Worm (Caenorhabditis elegans) whole organism, young adult: ENCODE results near the gene T19C4.24.

Experiments
- B0019.2 ChIP-seq: fragments of 200-800 bp; sonication (Bioruptor generic); conservative IDR thresholded peaks from 2 replicates; pipeline ENCODE4 v1.3.6; 2022; ENCODE audit warnings: missing genetic modification reagents, missing genetic modification characterization, missing compliant biosample characterization
- B0336.3 ChIP-seq: fragments of 200-800 bp; sonication (Bioruptor generic); IDR thresholded peaks from 2 replicates; pipeline ENCODE4 v1.3.6; 2022; ENCODE audit warnings: missing genetic modification characterization, missing compliant biosample characterization
- C06A6.2 ChIP-seq: fragments of 200-800 bp; sonication (Bioruptor generic); conservative IDR thresholded peaks from 2 replicates; pipeline ENCODE4 v1.3.6; 2022; ENCODE audit warnings: missing genetic modification characterization, missing compliant biosample characterization
- D2030.7 ChIP-seq: fragments of 200-800 bp; sonication (Bioruptor generic); IDR thresholded peaks from 2 replicates; pipeline ENCODE4 v1.3.6; 2022; ENCODE audit warnings: missing genetic modification reagents, missing genetic modification characterization, missing compliant biosample characterization
- F49E8.2 ChIP-seq: sonication (generic microtip); optimal IDR thresholded peaks from 3 replicates; lab custom pipeline; 2017; ENCODE audit warnings: missing genetic modification characterization, mild to moderate bottlenecking, missing compliant biosample characterization, antibody characterized with exemption, moderate library complexity; ENCODE audit not compliant: insufficient read depth
- F52B5.7 ChIP-seq: sonication (generic microtip); optimal IDR thresholded peaks from 2 replicates; lab custom pipeline; 2016; ENCODE audit warnings: mild to moderate bottlenecking, missing genetic modification characterization, missing compliant biosample characterization
- K11D2.4 ChIP-seq: fragments of 200-800 bp; sonication (Bioruptor generic); IDR thresholded peaks from 2 replicates; pipeline ENCODE4 v1.3.6; 2022; ENCODE audit warnings: missing genetic modification reagents, missing genetic modification characterization, missing compliant biosample characterization
- T07F8.4 ChIP-seq: sonication (generic microtip); optimal IDR thresholded peaks from 2 replicates; lab custom pipeline; 2016; ENCODE audit warnings: mild to moderate bottlenecking, missing genetic modification characterization, moderate library complexity, missing compliant biosample characterization
- Y67H2A.10 ChIP-seq: fragments of 200-800 bp; sonication (Bioruptor generic); conservative IDR thresholded peaks from 2 replicates; pipeline ENCODE4 v1.3.6; 2022; ENCODE audit warnings: missing genetic modification reagents, missing genetic modification characterization, missing compliant biosample characterization
- attf-6 ChIP-seq: fragments of 200-800 bp; sonication (Bioruptor generic); IDR thresholded peaks from 2 replicates; pipeline ENCODE4 v1.3.6; 2022; ENCODE audit warnings: missing genetic modification reagents, missing genetic modification characterization, missing compliant biosample characterization
- cebp-1 ChIP-seq, 2 experiments: fragments of 200-800 bp in 1 of 2; sonication (Bioruptor generic) in 1 of 2; sonication (generic microtip) in 1 of 2; IDR thresholded peaks in 1 of 2; optimal IDR thresholded peaks in 1 of 2; 2 replicates each; pipeline versions ENCODE4 v1.3.6 to Lab custom; 2017 to 2022; ENCODE audit warnings: missing compliant biosample characterization in 2 of 2, missing genetic modification characterization in 2 of 2, mild to moderate bottlenecking in 1 of 2, missing genetic modification reagents in 1 of 2, moderate library complexity in 1 of 2
- ceh-58 ChIP-seq: fragments of 200-800 bp; sonication (Bioruptor generic); IDR thresholded peaks from 2 replicates; pipeline ENCODE4 v1.3.6; 2022; ENCODE audit warnings: missing genetic modification characterization, missing compliant biosample characterization
- dpff-1 ChIP-seq: sonication (generic microtip); optimal IDR thresholded peaks from 2 replicates; lab custom pipeline; 2017; ENCODE audit warnings: mild to moderate bottlenecking, missing genetic modification characterization, missing compliant biosample characterization
- efl-1 ChIP-seq: fragments of 150-350 bp; optimal IDR thresholded peaks from 2 replicates; lab custom pipeline; 2014; ENCODE audit warnings: missing biosample characterization, missing genetic modification reagents, missing genetic modification characterization
- egl-18 ChIP-seq: fragments of 200-800 bp; sonication (Bioruptor generic); IDR thresholded peaks from 2 replicates; pipeline ENCODE4 v1.3.6; 2022; ENCODE audit warnings: missing genetic modification reagents, missing genetic modification characterization, missing compliant biosample characterization
- egl-44 ChIP-seq: fragments of 200-800 bp; sonication (Bioruptor generic); IDR thresholded peaks from 2 replicates; pipeline ENCODE4 v1.3.6; 2022; ENCODE audit warnings: missing genetic modification reagents, missing genetic modification characterization, missing compliant biosample characterization
- fkh-3 ChIP-seq: sonication (generic microtip); optimal IDR thresholded peaks from 2 replicates; lab custom pipeline; 2016; ENCODE audit warnings: mild to moderate bottlenecking, missing genetic modification characterization, missing compliant biosample characterization
- hlh-12 ChIP-seq: sonication (generic microtip); optimal IDR thresholded peaks from 2 replicates; lab custom pipeline; 2016; ENCODE audit warnings: missing genetic modification characterization, missing compliant biosample characterization
- hmg-20 ChIP-seq: fragments of 200-800 bp; sonication (Bioruptor generic); IDR thresholded peaks from 2 replicates; pipeline ENCODE4 v1.3.6; 2022; ENCODE audit warnings: missing genetic modification reagents, missing genetic modification characterization, missing compliant biosample characterization
- hsf-1 ChIP-seq: fragments of 200-800 bp; sonication (Bioruptor generic); IDR thresholded peaks from 2 replicates; pipeline ENCODE4 v1.3.6; 2022; ENCODE audit warnings: missing genetic modification reagents, missing genetic modification characterization, missing compliant biosample characterization
- let-526 ChIP-seq: fragments of 200-800 bp; sonication (Bioruptor generic); IDR thresholded peaks from 2 replicates; pipeline ENCODE4 v1.3.6; 2022; ENCODE audit warnings: missing genetic modification reagents, missing genetic modification characterization, missing compliant biosample characterization
- let-607 ChIP-seq, 2 experiments: fragments of 200-800 bp in 1 of 2; sonication (Bioruptor generic) in 1 of 2; sonication (generic microtip) in 1 of 2; optimal IDR thresholded peaks; 2 replicates each; lab custom pipeline; 2016 to 2018; ENCODE audit warnings: mild to moderate bottlenecking in 2 of 2, missing compliant biosample characterization in 2 of 2, missing genetic modification characterization in 2 of 2, moderate library complexity in 2 of 2, missing genotype in 1 of 2
- lin-35 ChIP-seq, 3 experiments: fragments of 150-350 bp in 2 of 3; sonication (generic microtip) in 1 of 3; optimal IDR thresholded peaks; 2 replicates each; lab custom pipeline; 2014 to 2018; ENCODE audit warnings: missing biosample characterization in 3 of 3, missing genetic modification characterization in 3 of 3, missing genetic modification reagents in 3 of 3
- lin-40 ChIP-seq: sonication (generic microtip); optimal IDR thresholded peaks from 2 replicates; lab custom pipeline; 2016; ENCODE audit warnings: missing genetic modification characterization, mild to moderate bottlenecking, missing compliant biosample characterization, missing genotype, missing genetic modification reagents
- lin-54 ChIP-seq: fragments of 200-800 bp; sonication (Bioruptor generic); optimal IDR thresholded peaks from 2 replicates; lab custom pipeline; 2018; ENCODE audit warnings: mild to moderate bottlenecking, missing genetic modification characterization, missing compliant biosample characterization
- lsy-27 ChIP-seq: sonication (generic microtip); optimal IDR thresholded peaks from 2 replicates; lab custom pipeline; 2017; ENCODE audit warnings: missing genetic modification characterization, mild to moderate bottlenecking, missing compliant biosample characterization, antibody characterized with exemption, missing genotype, borderline replicate concordance; ENCODE audit not compliant: insufficient read depth
- madf-10 ChIP-seq: sonication (generic microtip); optimal IDR thresholded peaks from 2 replicates; lab custom pipeline; 2016; ENCODE audit warnings: mild to moderate bottlenecking, missing genetic modification characterization, missing compliant biosample characterization
- madf-3 ChIP-seq: fragments of 200-800 bp; sonication (Bioruptor generic); IDR thresholded peaks from 2 replicates; pipeline ENCODE4 v1.3.6; 2022; ENCODE audit warnings: missing genetic modification reagents, missing genetic modification characterization, missing compliant biosample characterization
- madf-6 ChIP-seq: fragments of 200-800 bp; sonication (Bioruptor generic); IDR thresholded peaks from 2 replicates; pipeline ENCODE4 v1.3.6; 2022; ENCODE audit warnings: missing genetic modification reagents, missing genetic modification characterization, missing compliant biosample characterization
- mcd-1 ChIP-seq: fragments of 200-800 bp; sonication (Bioruptor generic); IDR thresholded peaks from 2 replicates; pipeline ENCODE4 v1.3.6; 2022; ENCODE audit warnings: missing genetic modification reagents, missing genetic modification characterization, missing compliant biosample characterization
- nfya-1 ChIP-seq: sonication (generic microtip); optimal IDR thresholded peaks from 2 replicates; lab custom pipeline; 2017; ENCODE audit warnings: antibody characterized with exemption, missing compliant biosample characterization, missing genetic modification characterization, borderline replicate concordance; ENCODE audit not compliant: insufficient read depth
- nhr-80 ChIP-seq: sonication (generic microtip); optimal IDR thresholded peaks from 2 replicates; lab custom pipeline; 2016; ENCODE audit warnings: missing genetic modification characterization, missing compliant biosample characterization
- sptf-2 ChIP-seq: fragments of 200-800 bp; sonication (Bioruptor generic); optimal IDR thresholded peaks from 2 replicates; lab custom pipeline; 2018; ENCODE audit warnings: mild to moderate bottlenecking, missing genetic modification characterization, missing compliant biosample characterization
- tbx-9 ChIP-seq: sonication (generic microtip); optimal IDR thresholded peaks from 2 replicates; lab custom pipeline; 2016; ENCODE audit warnings: borderline replicate concordance, missing genetic modification characterization, inconsistent platforms, missing compliant biosample characterization
- unc-130 ChIP-seq: sonication (generic microtip); optimal IDR thresholded peaks from 2 replicates; lab custom pipeline; 2016; ENCODE audit warnings: missing genetic modification reagents, missing genetic modification characterization, missing compliant biosample characterization

Gene T19C4.24

ce11 chrV:11113041-11113574 lies 33.7 kb downstream of the T19C4.24 start, which contains the start of gene erfa-3 (continued):
- 0 out of 2 replicates have a peak, but pooled peaks have one; percentile 52 for TF ChIP-seq let-526 (GFP tag; lab: Robert Waterston, UW)
- TF ChIP-seq let-607 (tag; optimal IDR thresholded peaks at IDR 0.05; lab: Kevin White, UChicago): peak in 1 of 2 experiments; percentile 2
- TF ChIP-seq lin-35 (GFP tag; optimal IDR thresholded peaks at IDR 0.05; lab: Kevin White, UChicago): peak in 1 of 3 experiments; percentile 69
- TF ChIP-seq cebp-1 (GFP tag; IDR thresholded peaks at IDR 0.05; lab: Robert Waterston, UW): peak; percentile 93
- peak; percentile 97 for TF ChIP-seq cebp-1 (tag; optimal IDR thresholded peaks at IDR 0.05; lab: Kevin White, UChicago)
- peak; percentile 58 for TF ChIP-seq lin-54 (GFP tag; lab: Kevin White, UChicago)
- peak; percentile 41 for TF ChIP-seq efl-1
- TF ChIP-seq D2030.7 (GFP tag; lab: Robert Waterston, UW): peak; percentile 38; the same call in 1 of the 2 replicates
- TF ChIP-seq hmg-20 (GFP tag; lab: Robert Waterston, UW): peak; percentile 61; the same call in 1 of the 2 replicates
- 0 out of 2 replicates have a peak, but pooled peaks have one; percentile 63 for TF ChIP-seq egl-18 (GFP tag; lab: Robert Waterston, UW)
- peak; percentile 49; the same call in 1 of the 2 replicates for TF ChIP-seq Y67H2A.10
- peak; percentile 45; the same call in 1 of the 2 replicates for TF ChIP-seq egl-44
- peak; percentile 63 for TF ChIP-seq nhr-80 (tag; lab: Kevin White, UChicago)
- TF ChIP-seq lin-40 (tag; lab: Kevin White, UChicago): peak; percentile 49
- 0 out of 2 replicates have a peak, but pooled peaks have one; percentile 21 for TF ChIP-seq B0019.2 (GFP tag; lab: Robert Waterston, UW)
- TF ChIP-seq F49E8.2 (tag; lab: Kevin White, UChicago): peak; percentile 39
- 0 out of 2 replicates have a peak, but pooled peaks have one; percentile 41 for TF ChIP-seq K11D2.4
- no peak for TF ChIP-seq hlh-12 (tag; lab: Kevin White, UChicago)
- peak; percentile 70 for TF ChIP-seq sptf-2 (GFP tag; lab: Kevin White, UChicago)
- no peak for TF ChIP-seq F52B5.7 (tag; lab: Kevin White, UChicago)
- TF ChIP-seq dpff-1 (tag; lab: Kevin White, UChicago): no peak
- TF ChIP-seq C06A6.2 (GFP tag; lab: Robert Waterston, UW): no peak
- TF ChIP-seq nfya-1 (tag; lab: Kevin White, UChicago): no peak

- peak; percentile 36 for TF ChIP-seq madf-6 (GFP tag; lab: Robert Waterston, UW)
- 0 out of 2 replicates have a peak, but pooled peaks have one; percentile 52 for TF ChIP-seq madf-3
Observed at ce11 chrV:11109647-11110046, 37.2 kb downstream of the T19C4.24 start, which contains the start of gene Y42A5A.5. TSS of gene Y42A5A.5 (minus strand) at chrV:11109747.

- TF ChIP-seq hsf-1 (GFP tag; lab: Robert Waterston, UW) (no peak), T07F8.4 (no peak), tbx-9 (tag; lab: Kevin White, UChicago) (no peak), unc-130 (no peak), B0336.3 (no peak), madf-10 (tag; lab: Kevin White, UChicago) (no peak), lin-40 (tag; lab: Kevin White, UChicago) (no peak), ceh-58 (GFP tag; lab: Robert Waterston, UW) (no peak), mcd-1 (GFP tag; lab: Robert Waterston, UW) (no peak), fkh-3 (no peak), attf-6 (GFP tag; lab: Robert Waterston, UW) (no peak), lsy-27 (tag; lab: Kevin White, UChicago) (no peak)
- TF ChIP-seq, all 124 proteins: peak for 0
Observed at ce11 chrV:11104408-11104807, 42.4 kb downstream of the T19C4.24 start.
